Worm (Caenorhabditis elegans) whole organism, L4 larva: ENCODE data around the gene ran-1.

ENCODE experiments used
- F26F4.8 ChIP-seq: fragments of 200-800 bp; sonication (Bioruptor generic); conservative IDR thresholded peaks from 2 replicates; pipeline ENCODE4 v1.3.6; 2022; ENCODE audit warnings: missing genetic modification characterization, missing compliant biosample characterization
- F44E2.7 ChIP-seq: fragments of 200-800 bp; sonication (Bioruptor generic); IDR thresholded peaks from 2 replicates; pipeline ENCODE4 v2.1.2; 2022; ENCODE audit warnings: missing genetic modification characterization, missing compliant biosample characterization
- ZK546.5 ChIP-seq, 2 experiments: sonication (generic microtip); optimal IDR thresholded peaks; 2 replicates each; lab custom pipeline; 2017; ENCODE audit warnings: missing biosample characterization in 2 of 2, missing genetic modification characterization in 2 of 2
- ceh-82 ChIP-seq: sonication (generic microtip); optimal IDR thresholded peaks from 2 replicates; lab custom pipeline; 2017; ENCODE audit warnings: missing biosample characterization, missing genetic modification characterization
- daf-19 ChIP-seq: fragments of 200-800 bp; sonication (Bioruptor generic); conservative IDR thresholded peaks from 2 replicates; pipeline ENCODE4 v1.3.6; 2022; ENCODE audit warnings: missing genetic modification characterization, missing compliant biosample characterization
- dpl-1 ChIP-seq: fragments of 150-350 bp; optimal IDR thresholded peaks from 2 replicates; lab custom pipeline; 2014; ENCODE audit warnings: missing biosample characterization, missing genetic modification reagents, missing genetic modification characterization
- dve-1 ChIP-seq: sonication (generic microtip); optimal IDR thresholded peaks from 2 replicates; lab custom pipeline; 2017; ENCODE audit warnings: antibody characterized with exemption, mild to moderate bottlenecking, missing genetic modification characterization, missing compliant biosample characterization; ENCODE audit not compliant: insufficient read depth
- egl-27 ChIP-seq: sonication (generic microtip); optimal IDR thresholded peaks from 3 replicates; lab custom pipeline; 2017; ENCODE audit warnings: missing biosample characterization, missing genetic modification reagents, missing genetic modification characterization
- jun-1 ChIP-seq: fragments of 150-350 bp; optimal IDR thresholded peaks from 2 replicates; lab custom pipeline; 2014; ENCODE audit warnings: missing biosample characterization, missing genetic modification reagents, missing genetic modification characterization
- lir-3 ChIP-seq: sonication (generic microtip); optimal IDR thresholded peaks from 2 replicates; lab custom pipeline; 2016; ENCODE audit warnings: mild to moderate bottlenecking, missing genetic modification characterization, missing compliant biosample characterization
- nhr-111 ChIP-seq: fragments of 200-800 bp; sonication (Bioruptor generic); optimal IDR thresholded peaks from 2 replicates; lab custom pipeline; 2018; ENCODE audit warnings: mild to moderate bottlenecking, missing genetic modification characterization, missing compliant biosample characterization
- snpc-4 ChIP-seq: fragments of 150-350 bp; optimal IDR thresholded peaks from 2 replicates; lab custom pipeline; 2014; ENCODE audit warnings: missing biosample characterization, missing genetic modification characterization
- unc-62 ChIP-seq, 3 experiments: fragments of 150-350 bp in 1 of 3; sonication (generic microtip); optimal IDR thresholded peaks in 2 of 3; peaks in 1 of 3; 1 replicate in 1 of 3; 2 replicates in 2 of 3; lab custom pipeline; 2014 to 2017; ENCODE audit warnings: missing biosample characterization in 3 of 3, missing genetic modification characterization in 3 of 3, missing genetic modification reagents in 3 of 3, missing genotype in 1 of 3
- zag-1 ChIP-seq: fragments of 150-350 bp; optimal IDR thresholded peaks from 2 replicates; lab custom pipeline; 2014; ENCODE audit warnings: missing biosample characterization, missing genetic modification characterization

- TF ChIP-seq F26F4.8 (GFP tag; lab: Robert Waterston, UW) (no peak), snpc-4 (tag; lab: Kevin White, UChicago) (no peak), nhr-111 (GFP tag; lab: Kevin White, UChicago) (no peak), egl-27 (tag; lab: Kevin White, UChicago) (no peak), ZK546.5 (tag; optimal IDR thresholded peaks at IDR 0.05; lab: Kevin White, UChicago) (no peak), zag-1 (tag; lab: Kevin White, UChicago) (no peak), jun-1 (no peak), dpl-1 (GFP tag; lab: Kevin White, UChicago) (no peak), daf-19 (no peak), ceh-82 (tag; lab: Kevin White, UChicago) (no peak), dve-1 (tag; lab: Kevin White, UChicago) (no peak), F44E2.7 (no peak), lir-3 (no peak), unc-62 (GFP tag; optimal IDR thresholded peaks at IDR 0.05 in 1 of 2; lab: Kevin White, UChicago) (no peak), unc-62 (tag; optimal IDR thresholded peaks at IDR 0.05; lab: Kevin White, UChicago) (no peak)
Observed at ce11 chrIII:10740518-10740917, 7.0 kb downstream of the ran-1 start, which contains the start of gene K01G5.8.
